Worm (Caenorhabditis elegans): ENCODE measurements around the gene aco-2.
A peak's percentile ranks its signal among the peaks of the same experiment; 100 is the strongest.

aco-2 gene

DNA sequence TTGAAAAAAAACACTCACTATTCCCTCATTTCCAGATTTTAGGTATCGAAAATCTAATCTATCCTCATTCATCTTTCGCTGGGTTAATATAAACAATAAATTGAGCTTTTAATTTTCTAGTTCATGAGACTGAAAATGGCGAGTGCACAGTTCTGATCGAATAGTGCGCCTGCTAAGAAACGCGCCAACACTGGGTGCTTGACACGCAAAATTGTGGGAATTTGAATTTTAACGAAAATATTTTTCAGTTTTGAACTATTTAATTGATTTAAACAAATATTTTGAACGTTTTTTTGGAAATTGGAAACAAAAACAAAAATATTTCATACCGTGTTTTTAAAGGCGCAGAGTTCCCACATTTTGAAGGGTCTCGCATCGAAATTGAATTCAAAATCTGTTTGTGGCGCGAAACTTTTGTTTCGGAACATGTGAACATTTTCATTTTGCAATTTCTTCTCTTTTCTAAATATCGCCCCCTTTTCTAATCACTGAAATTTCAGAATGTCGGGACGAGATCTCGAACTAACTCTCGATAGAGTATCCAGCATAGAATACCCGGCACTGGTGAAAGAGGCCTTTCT lies 44.9 kb upstream of the aco-2 start, which contains the start of the genes C29E4.13 and npp-15 (continued):
- TF ChIP-seq D1046.2 (GFP tag; IDR thresholded peaks at IDR 0.05) = no peak
- TF ChIP-seq F49E8.2 (tag; optimal IDR thresholded peaks at IDR 0.05; ENCODE audit: borderline replicate concordance) = no peak
- no peak for TF ChIP-seq nhr-42 (GFP tag; IDR thresholded peaks at IDR 0.05)
- no peak for TF ChIP-seq zip-2 (tag; optimal IDR thresholded peaks at IDR 0.05)
- peak; percentile 39 for TF ChIP-seq unc-130 (GFP tag; optimal IDR thresholded peaks at IDR 0.05)
- no peak for TF ChIP-seq spr-1 (tag; optimal IDR thresholded peaks at IDR 0.05)
- TF ChIP-seq ceh-28 (tag; optimal IDR thresholded peaks at IDR 0.05) = no peak
- peak; percentile 33; the same call in 1 of the 2 replicates for TF ChIP-seq lin-38 (GFP tag; IDR thresholded peaks at IDR 0.05)
- no peak for TF ChIP-seq madf-5 (GFP tag; IDR thresholded peaks at IDR 0.05)
- no peak for TF ChIP-seq attf-4 (tag; optimal IDR thresholded peaks at IDR 0.05)
- TF ChIP-seq ceh-20 (GFP tag; IDR thresholded peaks at IDR 0.05) = no peak
- no peak for TF ChIP-seq dmd-6 (GFP tag; IDR thresholded peaks at IDR 0.05)
- no peak for TF ChIP-seq mxl-2 (GFP tag; conservative IDR thresholded peaks at IDR 0.05)
- no peak for TF ChIP-seq F10B5.3 (tag; optimal IDR thresholded peaks at IDR 0.05)
- no peak for TF ChIP-seq hif-1 (tag; optimal IDR thresholded peaks at IDR 0.05)
- TF ChIP-seq ztf-11 (tag; optimal IDR thresholded peaks at IDR 0.05) = no peak
- TF ChIP-seq mxl-3 (GFP tag; optimal IDR thresholded peaks at IDR 0.05) = no peak
- no peak for TF ChIP-seq dmd-8 (GFP tag; IDR thresholded peaks at IDR 0.05)
- no peak for TF ChIP-seq ama-1 (optimal IDR thresholded peaks at IDR 0.05)
- no peak for TF ChIP-seq vab-7 (GFP tag; IDR thresholded peaks at IDR 0.05)
- TF ChIP-seq jun-1 (tag; optimal IDR thresholded peaks at IDR 0.05) = no peak
- TF ChIP-seq tag-97 (GFP tag; IDR thresholded peaks at IDR 0.05) = no peak
- TF ChIP-seq nhr-11 (tag; optimal IDR thresholded peaks at IDR 0.05) = no peak

DNA sequence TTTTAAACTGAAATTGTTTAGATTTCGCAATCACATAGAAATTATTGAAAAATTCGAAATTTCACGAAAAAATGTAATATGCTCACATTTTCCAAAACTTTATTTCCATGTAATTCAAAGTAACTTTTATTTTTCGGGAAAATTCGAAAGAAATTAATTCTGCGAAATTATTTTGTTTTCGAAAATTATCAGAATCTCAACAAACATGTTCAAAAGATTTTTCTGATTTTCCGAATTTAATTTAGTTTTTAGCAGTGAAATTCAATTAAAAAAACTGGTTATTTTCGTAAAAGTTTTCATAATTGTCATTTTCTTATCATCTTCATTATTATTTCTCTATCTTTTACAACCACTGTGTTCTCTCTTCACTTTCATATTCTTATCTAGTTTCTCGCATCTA lies 40.3 kb upstream of the aco-2 start, which contains the start of gene ran-2:
Gene ran-2, plus strand, starts transcription at position 301 of the 400 bp plus-strand sequence.
- peak; percentile 22 for TF ChIP-seq pqm-1 (tag; optimal IDR thresholded peaks at IDR 0.05)
- no peak for TF ChIP-seq spr-3 (GFP tag; optimal IDR thresholded peaks at IDR 0.05)
- TF ChIP-seq Y5F2A.4 (GFP tag; optimal IDR thresholded peaks at IDR 0.05) = no peak
- TF ChIP-seq dve-1 (tag; optimal IDR thresholded peaks at IDR 0.05; ENCODE audit: insufficient read depth) = peak; percentile 16
- no peak for TF ChIP-seq T20F7.1 (GFP tag; optimal IDR thresholded peaks at IDR 0.05)
- TF ChIP-seq daf-16 (GFP tag; optimal IDR thresholded peaks at IDR 0.05) = no peak
- TF ChIP-seq daf-16 (tag; optimal IDR thresholded peaks at IDR 0.05) = peak; percentile 50

DNA sequence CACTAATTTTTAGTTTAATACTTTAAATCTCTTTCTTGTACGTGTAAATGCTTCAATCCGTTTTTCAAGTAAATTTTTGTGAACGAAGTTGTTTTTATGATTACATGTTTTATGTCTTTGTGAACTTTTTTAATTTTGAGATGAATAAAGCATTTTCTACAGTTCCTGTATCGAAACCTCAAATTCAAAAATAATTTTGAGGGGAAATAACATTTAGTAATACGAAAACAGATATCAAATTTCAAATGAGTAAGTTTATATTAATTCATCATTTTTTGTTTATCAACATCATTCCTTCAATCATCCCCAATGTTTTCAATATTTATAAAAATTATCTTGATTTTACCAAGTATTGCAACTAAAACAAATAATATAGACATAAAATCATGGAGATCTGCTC lies 36.0 kb upstream of the aco-2 start, which contains the start of gene C29E4.10:
Gene C29E4.10, plus strand, starts transcription at position 301 of the 400 bp plus-strand sequence.
- TF ChIP-seq snpc-1.2 (GFP tag; IDR thresholded peaks at IDR 0.05) = no peak
- TF ChIP-seq ceh-62 (tag; optimal IDR thresholded peaks at IDR 0.05) = no peak
- TF ChIP-seq nhr-76 (tag; optimal IDR thresholded peaks at IDR 0.05) = no peak
- TF ChIP-seq ztf-11 (tag; optimal IDR thresholded peaks at IDR 0.05) = no peak
- TF ChIP-seq unc-39 (tag; optimal IDR thresholded peaks at IDR 0.05) = no peak
- no peak for TF ChIP-seq F26F4.8 (GFP tag; conservative IDR thresholded peaks at IDR 0.05)
- no peak for TF ChIP-seq tag-97 (GFP tag; IDR thresholded peaks at IDR 0.05)
- TF ChIP-seq ceh-20 (GFP tag; IDR thresholded peaks at IDR 0.05) = no peak
- TF ChIP-seq dmd-9 (GFP tag; IDR thresholded peaks at IDR 0.05) = no peak
- TF ChIP-seq mep-1 (tag; optimal IDR thresholded peaks at IDR 0.05) = no peak
- TF ChIP-seq F44E2.7 (GFP tag; IDR thresholded peaks at IDR 0.05) = no peak

DNA sequence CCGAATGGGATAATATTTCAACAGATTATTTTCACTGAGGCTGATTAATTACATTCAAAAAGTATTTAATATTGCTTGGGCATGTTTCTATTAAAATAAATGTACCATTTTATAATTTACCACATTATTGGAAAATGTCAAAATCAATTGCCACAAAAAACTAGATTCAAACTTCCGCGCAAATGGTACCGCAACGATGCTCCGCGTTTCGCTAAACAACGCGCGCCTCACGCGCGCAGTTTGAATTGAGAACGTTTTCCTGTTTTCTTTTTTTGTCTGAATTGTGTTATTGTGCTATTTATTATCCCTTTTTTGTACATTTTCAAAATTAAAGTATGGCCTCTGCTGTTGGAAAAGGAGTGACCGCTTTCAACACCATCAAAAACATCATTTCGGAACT lies 32.7 kb upstream of the aco-2 start, which contains the start of gene C29E4.12:
Gene C29E4.12, plus strand, starts transcription at position 333 of the 400 bp plus-strand sequence.
- TF ChIP-seq T20F7.1 (GFP tag; optimal IDR thresholded peaks at IDR 0.05) (peak; percentile 99), nhr-77 (tag; optimal IDR thresholded peaks at IDR 0.05) (no peak), nhr-28 (tag; optimal IDR thresholded peaks at IDR 0.05) (peak; percentile 52), unc-39 (tag; optimal IDR thresholded peaks at IDR 0.05) (no peak), nhr-11 (tag; optimal IDR thresholded peaks at IDR 0.05) (peak; percentile 11), aly-2 (tag; optimal IDR thresholded peaks at IDR 0.05) (no peak), dve-1 (tag; optimal IDR thresholded peaks at IDR 0.05; ENCODE audit: insufficient read depth) (peak; percentile 26), nhr-6 (tag; optimal IDR thresholded peaks at IDR 0.05) (peak; percentile 45), F44E2.7 (GFP tag; IDR thresholded peaks at IDR 0.05) (no peak), daf-16 (GFP tag; optimal IDR thresholded peaks at IDR 0.05) (no peak), daf-16 (tag; optimal IDR thresholded peaks at IDR 0.05) (no peak), lin-15B (tag; optimal IDR thresholded peaks at IDR 0.05) (no peak), Y48G9A.11 (GFP tag; IDR thresholded peaks at IDR 0.05) (peak; percentile 94), dpl-1 (GFP tag; optimal IDR thresholded peaks at IDR 0.05) (peak; percentile 96), dmd-8 (GFP tag; IDR thresholded peaks at IDR 0.05) (no peak), lsy-2 (tag; optimal IDR thresholded peaks at IDR 0.05) (peak in 1 of 2 experiments; percentile 83), aha-1 (tag) (peak; percentile 62), hlh-30 (tag; optimal IDR thresholded peaks at IDR 0.05; ENCODE audit: insufficient read depth) (peak; percentile 79)

Data from whole organism, L4 larva.